Fruit fly (Drosophila melanogaster): ENCODE results near the gene CG6254.

The CG6254 gene

dm6 chr3R:10114915-10115534 is 46.1 kb downstream of the CG6254 start:
- TF ChIP-seq Sin3A (optimal IDR thresholded peaks at IDR 0.05) (no peak), insv (optimal IDR thresholded peaks at IDR 0.05) (no peak), h (optimal IDR thresholded peaks at IDR 0.05) (no peak), ttk (optimal IDR thresholded peaks at IDR 0.05) (no peak), Myc (optimal IDR thresholded peaks at IDR 0.05) (no peak), psq (optimal IDR thresholded peaks at IDR 0.05) (no peak)

- no peak for TF ChIP-seq ttk (optimal IDR thresholded peaks at IDR 0.05)
- TF ChIP-seq Sin3A (optimal IDR thresholded peaks at IDR 0.05), result no peak
- no peak for TF ChIP-seq insv (optimal IDR thresholded peaks at IDR 0.05)
- no peak for TF ChIP-seq h (optimal IDR thresholded peaks at IDR 0.05)
- no peak for TF ChIP-seq Myc (optimal IDR thresholded peaks at IDR 0.05)
- TF ChIP-seq psq (optimal IDR thresholded peaks at IDR 0.05), result no peak
Observed at dm6 chr3R:10113746-10114145, 47.4 kb downstream of the CG6254 start.

- TF ChIP-seq Myc (optimal IDR thresholded peaks at IDR 0.05) (no peak), ttk (optimal IDR thresholded peaks at IDR 0.05) (no peak), insv (optimal IDR thresholded peaks at IDR 0.05) (no peak), psq (optimal IDR thresholded peaks at IDR 0.05) (no peak), Sin3A (optimal IDR thresholded peaks at IDR 0.05) (no peak), h (optimal IDR thresholded peaks at IDR 0.05) (no peak)
Observed at dm6 chr3R:10112195-10112594, 48.9 kb downstream of the CG6254 start, which contains the start of gene CAH7. Gene CAH7, plus strand, starts transcription at chr3R:10112237.

- TF ChIP-seq ttk (optimal IDR thresholded peaks at IDR 0.05) (no peak), insv (optimal IDR thresholded peaks at IDR 0.05) (no peak), h (optimal IDR thresholded peaks at IDR 0.05) (no peak), Sin3A (optimal IDR thresholded peaks at IDR 0.05) (no peak), Myc (optimal IDR thresholded peaks at IDR 0.05) (no peak), psq (optimal IDR thresholded peaks at IDR 0.05) (no peak)
Observed at dm6 chr3R:10111815-10112185, 49.3 kb downstream of the CG6254 start.

dm6 chr3R:10111150-10111814 is 49.8 kb downstream of the CG6254 start:
- no peak for TF ChIP-seq Myc (optimal IDR thresholded peaks at IDR 0.05)
- no peak for TF ChIP-seq psq (optimal IDR thresholded peaks at IDR 0.05)
- TF ChIP-seq ttk (optimal IDR thresholded peaks at IDR 0.05), result no peak
- TF ChIP-seq insv (optimal IDR thresholded peaks at IDR 0.05), result no peak
- no peak for TF ChIP-seq Sin3A (optimal IDR thresholded peaks at IDR 0.05)
- TF ChIP-seq h (optimal IDR thresholded peaks at IDR 0.05), result no peak

- peak; percentile 68 for TF ChIP-seq psq (optimal IDR thresholded peaks at IDR 0.05)
- TF ChIP-seq h (optimal IDR thresholded peaks at IDR 0.05), result no peak
Observed at dm6 chr3R:10109938-10110337, 51.2 kb downstream of the CG6254 start, which contains the start of gene Fmr1. Gene Fmr1, minus strand, starts transcription at chr3R:10110121.

dm6 chr3R:10109212-10109880 is 51.8 kb downstream of the CG6254 start:
- TF ChIP-seq ttk (optimal IDR thresholded peaks at IDR 0.05), result no peak
- TF ChIP-seq psq (optimal IDR thresholded peaks at IDR 0.05), result no peak
- peak; percentile 79 for TF ChIP-seq insv (optimal IDR thresholded peaks at IDR 0.05)
- TF ChIP-seq Sin3A (optimal IDR thresholded peaks at IDR 0.05), result no peak
